Fruit fly (Drosophila melanogaster) whole organism, pupa: ENCODE measurements around the gene CG10164.

ENCODE experiments used
- CG10348 ChIP-seq: fragments of 200-800 bp; sonication (Bioruptor generic); IDR thresholded peaks from 2 replicates; pipeline ENCODE4 v1.3.6; 2022; ENCODE audit warnings: missing biosample characterization, missing genetic modification characterization
- CG12605 ChIP-seq: fragments of 200-800 bp; sonication (Bioruptor generic); IDR thresholded peaks from 2 replicates; pipeline ENCODE4 v1.3.6; 2022; ENCODE audit warnings: missing biosample characterization, missing genetic modification characterization
- CG13204 ChIP-seq: fragments of 200-800 bp; sonication (Bioruptor generic); optimal IDR thresholded peaks from 2 replicates; lab custom pipeline; 2018; ENCODE audit warnings: missing biosample characterization, mild to moderate bottlenecking, missing genetic modification characterization, moderate library complexity
- CG14655 ChIP-seq: fragments of 200-800 bp; sonication (Bioruptor generic); optimal IDR thresholded peaks from 3 replicates; lab custom pipeline; 2017; ENCODE audit warnings: mild to moderate bottlenecking, missing biosample characterization, missing genetic modification reagents, missing genetic modification characterization
- CG15710 ChIP-seq: fragments of 200-800 bp; sonication (Bioruptor generic); optimal IDR thresholded peaks from 2 replicates; lab custom pipeline; 2018; ENCODE audit warnings: missing biosample characterization, mild to moderate bottlenecking, missing genetic modification characterization, moderate library complexity
- CG17806 ChIP-seq: fragments of 200-800 bp; sonication (Bioruptor generic); optimal IDR thresholded peaks from 2 replicates; lab custom pipeline; 2018; ENCODE audit warnings: missing biosample characterization, mild to moderate bottlenecking, missing genetic modification characterization, moderate library complexity
- CG32121 ChIP-seq: fragments of 200-800 bp; sonication (Bioruptor generic); IDR thresholded peaks from 2 replicates; pipeline ENCODE4 v1.3.6; 2022; ENCODE audit warnings: missing biosample characterization, missing genetic modification characterization
- CG34367 ChIP-seq: fragments of 200-800 bp; sonication (Bioruptor generic); optimal IDR thresholded peaks from 2 replicates; lab custom pipeline; 2018; ENCODE audit warnings: missing biosample characterization, mild to moderate bottlenecking, missing genetic modification characterization
- CG4496 ChIP-seq: fragments of 200-800 bp; sonication (Bioruptor generic); IDR thresholded peaks from 3 replicates; pipeline ENCODE4 v1.3.6; 2022; ENCODE audit warnings: missing biosample characterization, missing genetic modification characterization
- CG8159 ChIP-seq: fragments of 200-800 bp; sonication (Bioruptor generic); optimal IDR thresholded peaks from 3 replicates; lab custom pipeline; 2018; ENCODE audit warnings: missing biosample characterization, mild to moderate bottlenecking, missing genetic modification characterization, moderate library complexity
- CG8301 ChIP-seq: fragments of 200-800 bp; sonication (Bioruptor generic); optimal IDR thresholded peaks from 2 replicates; lab custom pipeline; 2018; ENCODE audit warnings: missing biosample characterization, mild to moderate bottlenecking, missing genetic modification characterization
- CG9948 ChIP-seq: fragments of 200-800 bp; sonication (Bioruptor generic); optimal IDR thresholded peaks from 2 replicates; lab custom pipeline; 2018; ENCODE audit warnings: missing biosample characterization, mild to moderate bottlenecking, missing genetic modification characterization, moderate library complexity
- D1 ChIP-seq: fragments of 200-800 bp; sonication (Bioruptor generic); optimal IDR thresholded peaks from 2 replicates; lab custom pipeline; 2018; ENCODE audit warnings: missing biosample characterization, mild to moderate bottlenecking, missing genetic modification characterization, moderate library complexity
- EcR ChIP-seq: fragments of 200-800 bp; sonication (Bioruptor generic); optimal IDR thresholded peaks from 3 replicates; lab custom pipeline; 2019; ENCODE audit warnings: missing biosample characterization, missing genetic modification characterization, mild to moderate bottlenecking, moderate library complexity, missing genetic modification reagents
- Ets98B ChIP-seq: fragments of 200-800 bp; sonication (Bioruptor generic); IDR thresholded peaks from 2 replicates; pipeline ENCODE4 v1.3.6; 2022; ENCODE audit warnings: missing biosample characterization, missing genetic modification characterization
- Pif1A ChIP-seq: fragments of 200-800 bp; sonication (Bioruptor generic); optimal IDR thresholded peaks from 3 replicates; lab custom pipeline; 2016; ENCODE audit warnings: missing biosample characterization, missing genetic modification characterization
- Pif1B ChIP-seq: fragments of 200-800 bp; sonication (Bioruptor generic); optimal IDR thresholded peaks from 3 replicates; lab custom pipeline; 2016; ENCODE audit warnings: missing biosample characterization, missing genetic modification characterization
- Snoo ChIP-seq: fragments of 200-800 bp; sonication (Bioruptor generic); optimal IDR thresholded peaks from 3 replicates; lab custom pipeline; 2017; ENCODE audit warnings: missing biosample characterization, mild to moderate bottlenecking, missing genetic modification characterization, inconsistent platforms
- fd96Ca ChIP-seq: fragments of 200-800 bp; sonication (Bioruptor generic); IDR thresholded peaks from 3 replicates; pipeline ENCODE4 v1.3.6; 2022; ENCODE audit warnings: missing biosample characterization, missing genetic modification characterization
- gl ChIP-seq: fragments of 200-800 bp; sonication (Bioruptor generic); optimal IDR thresholded peaks from 2 replicates; lab custom pipeline; 2018; ENCODE audit warnings: missing biosample characterization, mild to moderate bottlenecking, missing genetic modification characterization
- rn ChIP-seq: fragments of 200-800 bp; sonication (Bioruptor generic); IDR thresholded peaks from 2 replicates; pipeline ENCODE4 v1.3.6; 2022; ENCODE audit warnings: missing biosample characterization, missing genetic modification characterization

The CG10164 gene

dm6 chr3R:23519395-23520101, 37.2 kb downstream of the CG10164 start, which contains the start of gene Irk2:
Irk2 (minus strand) TSS chr3R:23519445.
- TF ChIP-seq rn (GFP tag; lab: Robert Waterston, UW) (no peak), EcR (GFP tag; lab: Kevin White, UChicago) (no peak), CG8301 (no peak), Snoo (tag; lab: Kevin White, UChicago) (no peak), CG9948 (no peak), Pif1A (GFP tag; lab: Kevin White, UChicago) (no peak), CG10348 (GFP tag; lab: Robert Waterston, UW) (no peak), CG4496 (GFP tag; lab: Robert Waterston, UW) (no peak), CG34367 (tag; lab: Kevin White, UChicago) (no peak), CG15710 (tag; lab: Kevin White, UChicago) (no peak), CG32121 (GFP tag; lab: Robert Waterston, UW) (no peak), CG12605 (GFP tag; lab: Robert Waterston, UW) (no peak), CG13204 (GFP tag; lab: Kevin White, UChicago) (no peak), Pif1B (GFP tag; lab: Kevin White, UChicago) (no peak), Ets98B (no peak)
- TF ChIP-seq, all 21 proteins: peak for 0

dm6 chr3R:23511356-23511755, 45.4 kb downstream of the CG10164 start:
- TF ChIP-seq D1 = no peak
- TF ChIP-seq CG8159 (tag; lab: Kevin White, UChicago) = no peak
- TF ChIP-seq CG32121 (GFP tag; lab: Robert Waterston, UW) = no peak
- no peak for TF ChIP-seq fd96Ca
- no peak for TF ChIP-seq CG10348 (GFP tag; lab: Robert Waterston, UW)
- TF ChIP-seq CG8301 = no peak
- no peak for TF ChIP-seq Pif1A (GFP tag; lab: Kevin White, UChicago)
- no peak for TF ChIP-seq CG14655
- TF ChIP-seq EcR (GFP tag; lab: Kevin White, UChicago) = no peak
- no peak for TF ChIP-seq CG17806 (tag; lab: Kevin White, UChicago)
- TF ChIP-seq gl (tag; lab: Kevin White, UChicago) = no peak
- no peak for TF ChIP-seq CG12605 (GFP tag; lab: Robert Waterston, UW)
- no peak for TF ChIP-seq CG4496 (GFP tag; lab: Robert Waterston, UW)
- no peak for TF ChIP-seq CG15710 (tag; lab: Kevin White, UChicago)
- TF ChIP-seq Pif1B (GFP tag; lab: Kevin White, UChicago) = no peak
- no peak for TF ChIP-seq rn (GFP tag; lab: Robert Waterston, UW)

- TF ChIP-seq EcR (GFP tag; lab: Kevin White, UChicago) (peak; percentile 52), CG8159 (tag; lab: Kevin White, UChicago) (no peak), CG9948 (no peak), CG14655 (no peak), CG13204 (GFP tag; lab: Kevin White, UChicago) (no peak)
Observed at dm6 chr3R:23509408-23509940, 47.3 kb downstream of the CG10164 start.

- peak; percentile 85 for TF ChIP-seq CG8159 (tag; lab: Kevin White, UChicago)
- peak; percentile 8 for TF ChIP-seq CG8301
- TF ChIP-seq fd96Ca = no peak
- peak; percentile 36; the same call in 1 of the 2 replicates for TF ChIP-seq rn (GFP tag; lab: Robert Waterston, UW)
- TF ChIP-seq Pif1B (GFP tag; lab: Kevin White, UChicago) = peak; percentile 67
- peak; percentile 38 for TF ChIP-seq EcR (GFP tag; lab: Kevin White, UChicago)
- peak; percentile 37 for TF ChIP-seq CG14655
- TF ChIP-seq D1 = peak; percentile 19
- TF ChIP-seq Snoo (tag; lab: Kevin White, UChicago) = peak; percentile 82
- peak; percentile 57 for TF ChIP-seq CG9948
- no peak for TF ChIP-seq CG12605 (GFP tag; lab: Robert Waterston, UW)
- TF ChIP-seq CG34367 (tag; lab: Kevin White, UChicago) = peak; percentile 56
- TF ChIP-seq Ets98B = peak; percentile 48
- peak; percentile 52; the same call in 1 of the 3 replicates for TF ChIP-seq CG4496 (GFP tag; lab: Robert Waterston, UW)
- no peak for TF ChIP-seq gl (tag; lab: Kevin White, UChicago)
- TF ChIP-seq CG15710 (tag; lab: Kevin White, UChicago) = peak; percentile 82
- peak; percentile 72 for TF ChIP-seq CG17806 (tag; lab: Kevin White, UChicago)
- no peak for TF ChIP-seq CG13204 (GFP tag; lab: Kevin White, UChicago)
- TF ChIP-seq CG10348 (GFP tag; lab: Robert Waterston, UW) = no peak
- TF ChIP-seq CG32121 (GFP tag; lab: Robert Waterston, UW) = peak; percentile 27; the same call in 1 of the 2 replicates
- peak; percentile 46 for TF ChIP-seq Pif1A (GFP tag; lab: Kevin White, UChicago)
Observed at dm6 chr3R:23508304-23508703, 48.4 kb downstream of the CG10164 start.

- TF ChIP-seq CG13204 (GFP tag; lab: Kevin White, UChicago) (no peak), CG9948 (no peak), rn (GFP tag; lab: Robert Waterston, UW) (no peak), EcR (GFP tag; lab: Kevin White, UChicago) (no peak), CG34367 (tag; lab: Kevin White, UChicago) (no peak), CG8301 (no peak), Pif1A (GFP tag; lab: Kevin White, UChicago) (no peak)
Observed at dm6 chr3R:23507376-23507775, 49.4 kb downstream of the CG10164 start, which contains the start of gene CG34289. CG34289 (minus strand) TSS chr3R:23507476.
